Fruit fly (Drosophila melanogaster) whole organism, pupa: ENCODE results near the gene CG12105.

Experiments
- CG14655 ChIP-seq: fragments of 200-800 bp; sonication (Bioruptor generic); optimal IDR thresholded peaks from 3 replicates; lab custom pipeline; 2017; ENCODE audit warnings: mild to moderate bottlenecking, missing biosample characterization, missing genetic modification reagents, missing genetic modification characterization
- CG15710 ChIP-seq: fragments of 200-800 bp; sonication (Bioruptor generic); optimal IDR thresholded peaks from 2 replicates; lab custom pipeline; 2018; ENCODE audit warnings: missing biosample characterization, mild to moderate bottlenecking, missing genetic modification characterization, moderate library complexity
- CG17806 ChIP-seq: fragments of 200-800 bp; sonication (Bioruptor generic); optimal IDR thresholded peaks from 2 replicates; lab custom pipeline; 2018; ENCODE audit warnings: missing biosample characterization, mild to moderate bottlenecking, missing genetic modification characterization, moderate library complexity
- CG4496 ChIP-seq: fragments of 200-800 bp; sonication (Bioruptor generic); IDR thresholded peaks from 3 replicates; pipeline ENCODE4 v1.3.6; 2022; ENCODE audit warnings: missing biosample characterization, missing genetic modification characterization
- CG8159 ChIP-seq: fragments of 200-800 bp; sonication (Bioruptor generic); optimal IDR thresholded peaks from 3 replicates; lab custom pipeline; 2018; ENCODE audit warnings: missing biosample characterization, mild to moderate bottlenecking, missing genetic modification characterization, moderate library complexity
- CG8301 ChIP-seq: fragments of 200-800 bp; sonication (Bioruptor generic); optimal IDR thresholded peaks from 2 replicates; lab custom pipeline; 2018; ENCODE audit warnings: missing biosample characterization, mild to moderate bottlenecking, missing genetic modification characterization
- Ets98B ChIP-seq: fragments of 200-800 bp; sonication (Bioruptor generic); IDR thresholded peaks from 2 replicates; pipeline ENCODE4 v1.3.6; 2022; ENCODE audit warnings: missing biosample characterization, missing genetic modification characterization
- Pif1B ChIP-seq: fragments of 200-800 bp; sonication (Bioruptor generic); optimal IDR thresholded peaks from 3 replicates; lab custom pipeline; 2016; ENCODE audit warnings: missing biosample characterization, missing genetic modification characterization

dm6 chr3L:1602833-1603128 is 12.8 kb downstream of the CG12105 start, which contains the start of the genes CG18170 and CG33791:
- no peak for TF ChIP-seq CG8301 (tag; lab: Kevin White, UChicago)
- no peak for TF ChIP-seq CG15710
- TF ChIP-seq CG8159 (tag; lab: Kevin White, UChicago), result no peak
- no peak for TF ChIP-seq CG14655 (GFP tag; lab: Kevin White, UChicago)
- no peak for TF ChIP-seq Pif1B (GFP tag; lab: Kevin White, UChicago)
- no peak for TF ChIP-seq CG4496 (GFP tag; lab: Robert Waterston, UW)
- no peak for TF ChIP-seq Ets98B (GFP tag; lab: Robert Waterston, UW)
- TF ChIP-seq CG17806 (tag; lab: Kevin White, UChicago), result no peak
